Worm (Caenorhabditis elegans): ENCODE results near the gene cav-1.

ce11 chrIV:9734861-9735260 lies 37.4 kb upstream of the cav-1 start:
- TF ChIP-seq him-1 (tag; optimal IDR thresholded peaks at IDR 0.05) (no peak), W03F9.2 (tag; optimal IDR thresholded peaks at IDR 0.05) (no peak)
